Fruit fly (Drosophila melanogaster) whole organism, pupa: ENCODE data around the gene CycY.

Experiments used
- CG13204 ChIP-seq: fragments of 200-800 bp; sonication (Bioruptor generic); optimal IDR thresholded peaks from 2 replicates; lab custom pipeline; 2018; ENCODE audit warnings: missing biosample characterization, mild to moderate bottlenecking, missing genetic modification characterization, moderate library complexity
- CG32121 ChIP-seq: fragments of 200-800 bp; sonication (Bioruptor generic); IDR thresholded peaks from 2 replicates; pipeline ENCODE4 v1.3.6; 2022; ENCODE audit warnings: missing biosample characterization, missing genetic modification characterization
- CG34367 ChIP-seq: fragments of 200-800 bp; sonication (Bioruptor generic); optimal IDR thresholded peaks from 2 replicates; lab custom pipeline; 2018; ENCODE audit warnings: missing biosample characterization, mild to moderate bottlenecking, missing genetic modification characterization
- CG8301 ChIP-seq: fragments of 200-800 bp; sonication (Bioruptor generic); optimal IDR thresholded peaks from 2 replicates; lab custom pipeline; 2018; ENCODE audit warnings: missing biosample characterization, mild to moderate bottlenecking, missing genetic modification characterization
- CG9948 ChIP-seq: fragments of 200-800 bp; sonication (Bioruptor generic); optimal IDR thresholded peaks from 2 replicates; lab custom pipeline; 2018; ENCODE audit warnings: missing biosample characterization, mild to moderate bottlenecking, missing genetic modification characterization, moderate library complexity
- D1 ChIP-seq: fragments of 200-800 bp; sonication (Bioruptor generic); optimal IDR thresholded peaks from 2 replicates; lab custom pipeline; 2018; ENCODE audit warnings: missing biosample characterization, mild to moderate bottlenecking, missing genetic modification characterization, moderate library complexity
- EcR ChIP-seq: fragments of 200-800 bp; sonication (Bioruptor generic); optimal IDR thresholded peaks from 3 replicates; lab custom pipeline; 2019; ENCODE audit warnings: missing biosample characterization, missing genetic modification characterization, mild to moderate bottlenecking, moderate library complexity, missing genetic modification reagents
- Ets98B ChIP-seq: fragments of 200-800 bp; sonication (Bioruptor generic); IDR thresholded peaks from 2 replicates; pipeline ENCODE4 v1.3.6; 2022; ENCODE audit warnings: missing biosample characterization, missing genetic modification characterization
- Pif1A ChIP-seq: fragments of 200-800 bp; sonication (Bioruptor generic); optimal IDR thresholded peaks from 3 replicates; lab custom pipeline; 2016; ENCODE audit warnings: missing biosample characterization, missing genetic modification characterization
- Snoo ChIP-seq: fragments of 200-800 bp; sonication (Bioruptor generic); optimal IDR thresholded peaks from 3 replicates; lab custom pipeline; 2017; ENCODE audit warnings: missing biosample characterization, mild to moderate bottlenecking, missing genetic modification characterization, inconsistent platforms
- fd96Ca ChIP-seq: fragments of 200-800 bp; sonication (Bioruptor generic); IDR thresholded peaks from 3 replicates; pipeline ENCODE4 v1.3.6; 2022; ENCODE audit warnings: missing biosample characterization, missing genetic modification characterization
- gl ChIP-seq: fragments of 200-800 bp; sonication (Bioruptor generic); optimal IDR thresholded peaks from 2 replicates; lab custom pipeline; 2018; ENCODE audit warnings: missing biosample characterization, mild to moderate bottlenecking, missing genetic modification characterization

dm6 chr2L:11813665-11814087, at the start of gene CycY:
- TF ChIP-seq CG13204 (GFP tag; lab: Kevin White, UChicago): no peak
- no peak for TF ChIP-seq EcR (GFP tag; lab: Kevin White, UChicago)
- TF ChIP-seq Snoo (tag; lab: Kevin White, UChicago): no peak
- no peak for TF ChIP-seq D1
- TF ChIP-seq Pif1A: no peak
- TF ChIP-seq CG32121: no peak
- TF ChIP-seq gl (tag; lab: Kevin White, UChicago): no peak
- TF ChIP-seq CG9948 (tag; lab: Kevin White, UChicago): no peak
- no peak for TF ChIP-seq fd96Ca (GFP tag; lab: Robert Waterston, UW)
- no peak for TF ChIP-seq CG34367 (tag; lab: Kevin White, UChicago)
- no peak for TF ChIP-seq CG8301 (tag; lab: Kevin White, UChicago)
- TF ChIP-seq Ets98B (GFP tag; lab: Robert Waterston, UW): no peak
